Fruit fly (Drosophila melanogaster) whole organism, embryonic: ENCODE measurements around the gene mRpS31.
A peak's percentile ranks its signal among the peaks of the same experiment; 100 is the strongest.

Source experiments
- Adf1 ChIP-seq: fragments of 200-800 bp; sonication (Bioruptor generic); IDR thresholded peaks from 2 replicates; pipeline ENCODE4 v1.3.6; 2022; ENCODE audit warnings: missing biosample characterization, missing genetic modification characterization
- Antp ChIP-seq: fragments of 200-800 bp; sonication (Bioruptor generic); optimal IDR thresholded peaks from 3 replicates; lab custom pipeline; 2016; ENCODE audit warnings: missing biosample characterization, missing genetic modification characterization
- CG1024 ChIP-seq: fragments of 200-800 bp; sonication (Bioruptor generic); IDR thresholded peaks from 2 replicates; pipeline ENCODE4 v1.3.6; 2022; ENCODE audit warnings: missing biosample characterization, missing genetic modification characterization
- CG11456 ChIP-seq: fragments of 200-800 bp; sonication (Bioruptor generic); IDR thresholded peaks from 3 replicates; pipeline ENCODE4 v1.3.6; 2022; ENCODE audit warnings: missing biosample characterization, missing genetic modification characterization
- CG11695 ChIP-seq: fragments of 200-800 bp; sonication (Bioruptor generic); IDR thresholded peaks from 3 replicates; pipeline ENCODE4 v1.3.6; 2022; ENCODE audit warnings: missing biosample characterization, missing genetic modification characterization
- CG12391 ChIP-seq: fragments of 200-800 bp; sonication (Bioruptor generic); optimal IDR thresholded peaks from 3 replicates; lab custom pipeline; 2018; ENCODE audit warnings: missing biosample characterization, mild to moderate bottlenecking, missing genetic modification characterization, moderate library complexity
- CG12769 ChIP-seq: fragments of 200-800 bp; sonication (Bioruptor generic); optimal IDR thresholded peaks from 2 replicates; lab custom pipeline; 2019; ENCODE audit warnings: missing biosample characterization, mild to moderate bottlenecking, missing genetic modification characterization, moderate library complexity
- CG13287 ChIP-seq: fragments of 200-800 bp; sonication (Bioruptor generic); IDR thresholded peaks from 2 replicates; pipeline ENCODE4 v1.3.6; 2022; ENCODE audit warnings: missing biosample characterization, missing genetic modification characterization; ENCODE audit not compliant: partially characterized antibody
- CG13894 ChIP-seq: fragments of 200-800 bp; sonication (Bioruptor generic); optimal IDR thresholded peaks from 3 replicates; lab custom pipeline; 2018; ENCODE audit warnings: missing biosample characterization, mild to moderate bottlenecking, missing genetic modification characterization, moderate library complexity
- CG14965 ChIP-seq: fragments of 200-800 bp; sonication (Bioruptor generic); optimal IDR thresholded peaks from 2 replicates; lab custom pipeline; 2016; ENCODE audit warnings: missing biosample characterization, missing genetic modification characterization, borderline replicate concordance
- CG15601 ChIP-seq: fragments of 200-800 bp; sonication (Bioruptor generic); optimal IDR thresholded peaks from 3 replicates; lab custom pipeline; 2019; ENCODE audit warnings: missing biosample characterization, mild to moderate bottlenecking, missing genetic modification characterization, moderate library complexity
- CG17612 ChIP-seq: fragments of 200-800 bp; sonication (Bioruptor generic); IDR thresholded peaks from 2 replicates; pipeline ENCODE4 v1.3.6; 2022; ENCODE audit warnings: missing biosample characterization, missing genetic modification characterization
- CG17829 ChIP-seq: fragments of 200-800 bp; optimal IDR thresholded peaks from 2 replicates; lab custom pipeline; 2019; ENCODE audit warnings: missing biosample characterization, mild to moderate bottlenecking, missing genetic modification characterization, moderate library complexity
- CG3726 ChIP-seq: fragments of 200-800 bp; sonication (Bioruptor generic); IDR thresholded peaks from 3 replicates; pipeline ENCODE4, ENCODE4 v1.3.6; 2022; ENCODE audit warnings: missing biosample characterization, missing genetic modification characterization
- CG4617 ChIP-seq: fragments of 200-800 bp; sonication (Bioruptor generic); optimal IDR thresholded peaks from 3 replicates; lab custom pipeline; 2016; ENCODE audit warnings: missing biosample characterization, missing genetic modification characterization, borderline replicate concordance
- CG7372 ChIP-seq: fragments of 200-800 bp; sonication (Bioruptor generic); IDR thresholded peaks from 2 replicates; pipeline ENCODE4 v1.3.6; 2022; ENCODE audit warnings: missing biosample characterization, missing genetic modification characterization
- CoRest ChIP-seq: fragments of 200-800 bp; sonication (Bioruptor generic); optimal IDR thresholded peaks from 3 replicates; lab custom pipeline; 2018; ENCODE audit warnings: missing biosample characterization, mild to moderate bottlenecking, missing genetic modification characterization, moderate library complexity
- Dip3 ChIP-seq: fragments of 200-800 bp; sonication (Bioruptor generic); optimal IDR thresholded peaks from 3 replicates; lab custom pipeline; 2016; ENCODE audit warnings: missing biosample characterization, missing genetic modification characterization
- E2f2 ChIP-seq: fragments of 200-800 bp; sonication (Bioruptor generic); IDR thresholded peaks from 2 replicates; pipeline ENCODE4 v1.3.6; 2022; ENCODE audit warnings: missing biosample characterization, missing genetic modification characterization
- GATAe ChIP-seq: fragments of 200-800 bp; sonication (Bioruptor generic); conservative IDR thresholded peaks from 2 replicates; pipeline ENCODE4 v1.3.6; 2022; ENCODE audit warnings: missing biosample characterization, missing genetic modification characterization
- H15 ChIP-seq: fragments of 200-800 bp; sonication (Bioruptor generic); IDR thresholded peaks from 3 replicates; pipeline ENCODE4 v1.3.6; 2022; ENCODE audit warnings: missing biosample characterization, missing genetic modification characterization
- HLH3B ChIP-seq: fragments of 200-800 bp; sonication (Bioruptor generic); IDR thresholded peaks from 2 replicates; pipeline ENCODE4 v1.3.6; 2022; ENCODE audit warnings: missing biosample characterization, missing genetic modification characterization
- Hmx ChIP-seq: fragments of 200-800 bp; sonication (Bioruptor generic); optimal IDR thresholded peaks from 2 replicates; lab custom pipeline; 2016; ENCODE audit warnings: missing biosample characterization, missing genetic modification characterization
- Hr51 ChIP-seq, 2 experiments: fragments of 200-800 bp; sonication (Bioruptor generic); optimal IDR thresholded peaks; 2 replicates in 1 of 2; 3 replicates in 1 of 2; lab custom pipeline; 2016 to 2018; ENCODE audit warnings: missing biosample characterization in 2 of 2, missing genetic modification characterization in 2 of 2, mild to moderate bottlenecking in 1 of 2, moderate library complexity in 1 of 2
- Hsf ChIP-seq: fragments of 200-800 bp; sonication (Bioruptor generic); optimal IDR thresholded peaks from 3 replicates; lab custom pipeline; 2016; ENCODE audit warnings: missing biosample characterization, missing genetic modification characterization
- Vsx1 ChIP-seq: fragments of 200-800 bp; sonication (Bioruptor generic); optimal IDR thresholded peaks from 2 replicates; lab custom pipeline; 2017; ENCODE audit warnings: missing biosample characterization, mild to moderate bottlenecking, missing genetic modification characterization, missing genetic modification reagents
- amos ChIP-seq: fragments of 200-800 bp; sonication (Bioruptor generic); IDR thresholded peaks from 2 replicates; pipeline ENCODE4 v1.3.6; 2022; ENCODE audit warnings: missing biosample characterization, missing genetic modification characterization; ENCODE audit not compliant: partially characterized antibody
- aop ChIP-seq: fragments of 200-800 bp; sonication (Bioruptor generic); IDR thresholded peaks from 2 replicates; pipeline ENCODE4 v1.3.6; 2022; ENCODE audit warnings: missing biosample characterization, missing genetic modification characterization
- bsh ChIP-seq, 2 experiments: fragments of 200-800 bp; sonication (Bioruptor generic); optimal IDR thresholded peaks; 2 replicates each; lab custom pipeline; 2017 to 2018; ENCODE audit warnings: mild to moderate bottlenecking in 2 of 2, missing biosample characterization in 2 of 2, missing genetic modification characterization in 2 of 2, moderate library complexity in 1 of 2
- cato ChIP-seq: fragments of 200-800 bp; sonication (Bioruptor generic); optimal IDR thresholded peaks from 2 replicates; lab custom pipeline; 2016; ENCODE audit warnings: missing biosample characterization, missing genetic modification characterization, borderline replicate concordance
- caup ChIP-seq: fragments of 200-800 bp; sonication (Bioruptor generic); optimal IDR thresholded peaks from 3 replicates; lab custom pipeline; 2017; ENCODE audit warnings: missing biosample characterization, mild to moderate bottlenecking, missing genetic modification characterization, moderate library complexity; ENCODE audit not compliant: severe bottlenecking
- ci ChIP-seq: fragments of 200-800 bp; sonication (Bioruptor generic); IDR thresholded peaks from 3 replicates; pipeline ENCODE4 v1.3.6; 2022; ENCODE audit warnings: missing biosample characterization, missing genetic modification characterization
- da ChIP-seq: fragments of 200-800 bp; sonication (Bioruptor generic); optimal IDR thresholded peaks from 2 replicates; lab custom pipeline; 2016; ENCODE audit warnings: missing biosample characterization, missing genetic modification characterization
- fd102C ChIP-seq: fragments of 200-800 bp; sonication (Bioruptor generic); optimal IDR thresholded peaks from 2 replicates; lab custom pipeline; 2018; ENCODE audit warnings: missing biosample characterization, mild to moderate bottlenecking, missing genetic modification characterization, moderate library complexity
- grn ChIP-seq: fragments of 200-800 bp; sonication (Bioruptor generic); optimal IDR thresholded peaks from 3 replicates; lab custom pipeline; 2017; ENCODE audit warnings: missing biosample characterization, missing genetic modification characterization
- jumu ChIP-seq: fragments of 200-800 bp; sonication (Bioruptor generic); optimal IDR thresholded peaks from 3 replicates; lab custom pipeline; 2016; ENCODE audit warnings: missing biosample characterization, missing genetic modification characterization
- lbe ChIP-seq: fragments of 200-800 bp; sonication (Bioruptor generic); optimal IDR thresholded peaks from 2 replicates; lab custom pipeline; 2016; ENCODE audit warnings: missing biosample characterization, mild to moderate bottlenecking, missing genetic modification characterization
- mirr ChIP-seq: fragments of 200-800 bp; sonication (Bioruptor generic); optimal IDR thresholded peaks from 3 replicates; lab custom pipeline; 2018; ENCODE audit warnings: missing biosample characterization, mild to moderate bottlenecking, missing genetic modification characterization
- nom ChIP-seq: fragments of 200-800 bp; sonication (Bioruptor generic); optimal IDR thresholded peaks from 2 replicates; lab custom pipeline; 2017; ENCODE audit warnings: missing biosample characterization, missing genetic modification characterization, mild to moderate bottlenecking, moderate library complexity, missing genetic modification reagents
- oc ChIP-seq: fragments of 200-800 bp; sonication (Bioruptor generic); optimal IDR thresholded peaks from 2 replicates; lab custom pipeline; 2018; ENCODE audit warnings: missing biosample characterization, mild to moderate bottlenecking, missing genetic modification characterization, moderate library complexity
- p53 ChIP-seq: fragments of 200-800 bp; sonication (Bioruptor generic); optimal IDR thresholded peaks from 2 replicates; lab custom pipeline; 2016; ENCODE audit warnings: missing biosample characterization, missing genetic modification characterization
- pros ChIP-seq: fragments of 200-800 bp; sonication (Bioruptor generic); optimal IDR thresholded peaks from 3 replicates; lab custom pipeline; 2019; ENCODE audit warnings: missing biosample characterization, mild to moderate bottlenecking, missing genetic modification characterization, moderate library complexity
- so ChIP-seq: fragments of 200-800 bp; sonication (Bioruptor generic); IDR thresholded peaks from 3 replicates; pipeline ENCODE4 v1.3.6; 2022; ENCODE audit warnings: missing biosample characterization, missing genetic modification characterization
- stc ChIP-seq: fragments of 200-800 bp; sonication (Bioruptor generic); IDR thresholded peaks from 2 replicates; pipeline ENCODE4 v1.3.6; 2022; ENCODE audit warnings: missing biosample characterization, missing genetic modification characterization
- tna ChIP-seq: fragments of 200-800 bp; sonication (Bioruptor generic); IDR thresholded peaks from 2 replicates; pipeline ENCODE4 v1.3.6; 2022; ENCODE audit warnings: missing biosample characterization, missing genetic modification characterization; ENCODE audit not compliant: partially characterized antibody
- unpg ChIP-seq: fragments of 200-800 bp; sonication (Bioruptor generic); optimal IDR thresholded peaks from 3 replicates; lab custom pipeline; 2018; ENCODE audit warnings: missing biosample characterization, mild to moderate bottlenecking, missing genetic modification characterization, moderate library complexity
- vvl ChIP-seq: fragments of 200-800 bp; sonication (Bioruptor generic); IDR thresholded peaks from 2 replicates; pipeline ENCODE4 v1.3.6; 2022; ENCODE audit warnings: missing biosample characterization, missing genetic modification characterization

mRpS31 gene

dm6 chr3L:15956448-15957010 is 48.5 kb upstream of the mRpS31 start, which contains the start of gene elgi (continued):
- TF ChIP-seq aop (GFP tag; lab: Robert Waterston, UW), result no peak
- TF ChIP-seq grn (GFP tag; lab: Kevin White, UChicago), result no peak
- no peak for TF ChIP-seq fd102C (GFP tag; lab: Kevin White, UChicago)
- TF ChIP-seq p53 (GFP tag; lab: Kevin White, UChicago), result no peak
- no peak for TF ChIP-seq Vsx1 (GFP tag; lab: Kevin White, UChicago)
- TF ChIP-seq tna (GFP tag; lab: Robert Waterston, UW), result no peak
- TF ChIP-seq stc (GFP tag; lab: Robert Waterston, UW), result no peak
- TF ChIP-seq CG3726 (GFP tag; lab: Robert Waterston, UW), result no peak
- no peak for TF ChIP-seq Hmx
- TF ChIP-seq ci, result peak; percentile 64; the same call in 2 of the 3 replicates
- TF ChIP-seq CG12769 (tag; lab: Kevin White, UChicago), result peak; percentile 58
- TF ChIP-seq lbe (GFP tag; lab: Kevin White, UChicago), result peak; percentile 78
- peak; percentile 71 for TF ChIP-seq Antp (GFP tag; lab: Kevin White, UChicago)
- peak in 1 of 2 experiments; percentile 61 for TF ChIP-seq Hr51 (GFP tag; optimal IDR thresholded peaks at IDR 0.05; lab: Kevin White, UChicago)
- TF ChIP-seq CoRest (tag; lab: Kevin White, UChicago), result no peak
- TF ChIP-seq unpg (GFP tag; lab: Kevin White, UChicago), result peak; percentile 39
- peak; percentile 63 for TF ChIP-seq Dip3 (GFP tag; lab: Kevin White, UChicago)
- TF ChIP-seq GATAe (GFP tag; lab: Robert Waterston, UW), result no peak
- TF ChIP-seq CG14965 (GFP tag; lab: Kevin White, UChicago), result no peak
- peak; percentile 49 for TF ChIP-seq jumu (GFP tag; lab: Kevin White, UChicago)
- peak; percentile 45; the same call in 1 of the 2 replicates for TF ChIP-seq HLH3B
- peak; percentile 4 for TF ChIP-seq CG17829
- no peak; the same call in 2 of the 3 replicates for TF ChIP-seq H15 (GFP tag; lab: Robert Waterston, UW)
- TF ChIP-seq CG1024, result peak; percentile 35
- peak; percentile 35; the same call in 1 of the 2 replicates for TF ChIP-seq E2f2 (GFP tag; lab: Robert Waterston, UW)
- TF ChIP-seq CG7372 (GFP tag; lab: Robert Waterston, UW), result no peak
- TF ChIP-seq CG17612 (GFP tag; lab: Robert Waterston, UW), result no peak
- peak; percentile 59 for TF ChIP-seq oc (tag; lab: Kevin White, UChicago)
- TF ChIP-seq CG4617 (GFP tag; lab: Kevin White, UChicago), result peak; percentile 86
- TF ChIP-seq amos (GFP tag; lab: Robert Waterston, UW), result peak; percentile 18; the same call in 1 of the 2 replicates
- TF ChIP-seq Hsf, result peak; percentile 75

- TF ChIP-seq CG12391 (no peak), cato (GFP tag; lab: Kevin White, UChicago) (no peak), CG13287 (GFP tag; lab: Robert Waterston, UW) (peak; percentile 28; the same call in 1 of the 2 replicates), bsh (GFP tag; optimal IDR thresholded peaks at IDR 0.05; lab: Kevin White, UChicago) (peak in 1 of 2 experiments; percentile 30), Adf1 (peak; percentile 57; the same call in 1 of the 2 replicates), so (GFP tag; lab: Robert Waterston, UW) (0 out of 3 replicates have a peak, but pooled peaks have one; percentile 6), CG11456 (GFP tag; lab: Robert Waterston, UW) (0 out of 3 replicates have a peak, but pooled peaks have one; percentile 57), da (GFP tag; lab: Kevin White, UChicago) (no peak), pros (GFP tag; lab: Kevin White, UChicago) (peak; percentile 53), vvl (peak; percentile 75), mirr (GFP tag; lab: Kevin White, UChicago) (peak; percentile 38), CG13894 (tag; lab: Kevin White, UChicago) (peak; percentile 90), nom (GFP tag; lab: Kevin White, UChicago) (peak; percentile 39), CG14965 (GFP tag; lab: Kevin White, UChicago) (no peak), caup (GFP tag; lab: Kevin White, UChicago) (peak; percentile 15), CG15601 (tag; lab: Kevin White, UChicago) (peak; percentile 74), CG11695 (GFP tag; lab: Robert Waterston, UW) (peak; percentile 25; the same call in 1 of the 3 replicates)
Measured at dm6 chr3L:15958612-15959315, 46.2 kb upstream of the mRpS31 start, which contains the start of gene CG17032. TSS of gene CG17032 (plus strand) at chr3L:15958843.
